Worm (Caenorhabditis elegans) whole organism, L4 larva: ENCODE data around the gene wht-3.

ENCODE experiments used
- F44E2.7 ChIP-seq: fragments of 200-800 bp; sonication (Bioruptor generic); IDR thresholded peaks from 2 replicates; pipeline ENCODE4 v2.1.2; 2022; ENCODE audit warnings: missing genetic modification characterization, missing compliant biosample characterization
- ceh-82 ChIP-seq: sonication (generic microtip); optimal IDR thresholded peaks from 2 replicates; lab custom pipeline; 2017; ENCODE audit warnings: missing biosample characterization, missing genetic modification characterization
- daf-12 ChIP-seq: fragments of 150-350 bp; optimal IDR thresholded peaks from 2 replicates; lab custom pipeline; 2014; ENCODE audit warnings: missing biosample characterization, missing genetic modification reagents, missing genetic modification characterization
- duxl-1 ChIP-seq: sonication (generic microtip); optimal IDR thresholded peaks from 2 replicates; lab custom pipeline; 2016; ENCODE audit warnings: mild to moderate bottlenecking, missing genetic modification characterization, moderate library complexity, missing compliant biosample characterization; ENCODE audit not compliant: poor library complexity
- lin-39 ChIP-seq: fragments of 150-350 bp; optimal IDR thresholded peaks from 2 replicates; lab custom pipeline; 2014; ENCODE audit warnings: missing biosample characterization, missing genetic modification reagents, missing genetic modification characterization
- madf-9 ChIP-seq: fragments of 200-800 bp; sonication (Bioruptor generic); conservative IDR thresholded peaks from 2 replicates; pipeline ENCODE4 v1.3.6; 2022; ENCODE audit warnings: missing genetic modification reagents, missing genetic modification characterization, missing compliant biosample characterization
- mdt-29 ChIP-seq: fragments of 200-800 bp; sonication (Bioruptor generic); IDR thresholded peaks from 2 replicates; pipeline ENCODE4 v1.3.6; 2022; ENCODE audit warnings: missing genetic modification reagents, missing genetic modification characterization, missing compliant biosample characterization
- nhr-11 ChIP-seq: fragments of 150-350 bp; optimal IDR thresholded peaks from 2 replicates; lab custom pipeline; 2014; ENCODE audit warnings: missing biosample characterization, missing genetic modification characterization
- nhr-48 ChIP-seq: sonication (generic microtip); optimal IDR thresholded peaks from 2 replicates; lab custom pipeline; 2016; ENCODE audit warnings: mild to moderate bottlenecking, missing genetic modification characterization, missing compliant biosample characterization
- skn-1 ChIP-seq: fragments of 150-350 bp; optimal IDR thresholded peaks from 2 replicates; lab custom pipeline; 2014; ENCODE audit warnings: missing biosample characterization, missing genetic modification characterization
- ztf-11 ChIP-seq: fragments of 150-350 bp; optimal IDR thresholded peaks from 2 replicates; lab custom pipeline; 2014; ENCODE audit warnings: missing biosample characterization, missing genetic modification characterization

- TF ChIP-seq mdt-29 (GFP tag; lab: Robert Waterston, UW) (no peak), skn-1 (tag; lab: Kevin White, UChicago) (no peak), daf-12 (no peak), madf-9 (no peak), lin-39 (no peak), F44E2.7 (no peak), ztf-11 (tag; lab: Kevin White, UChicago) (no peak), ceh-82 (tag; lab: Kevin White, UChicago) (no peak), nhr-11 (tag; lab: Kevin White, UChicago) (no peak), duxl-1 (tag; lab: Kevin White, UChicago) (no peak), nhr-48 (tag; lab: Kevin White, UChicago) (no peak)
These were observed 49.4 kb downstream of the wht-3 start for ce11 chrIII:4102039-4102438.
